Fruit fly (Drosophila melanogaster): Measurements from ENCODE around the gene CG5079.

- no peak for TF ChIP-seq ttk (optimal IDR thresholded peaks at IDR 0.05)
- TF ChIP-seq psq (optimal IDR thresholded peaks at IDR 0.05), result no peak
- TF ChIP-seq Sin3A (optimal IDR thresholded peaks at IDR 0.05), result no peak
- no peak for TF ChIP-seq Myc (optimal IDR thresholded peaks at IDR 0.05)
- no peak for TF ChIP-seq insv (optimal IDR thresholded peaks at IDR 0.05)
- TF ChIP-seq h (optimal IDR thresholded peaks at IDR 0.05), result no peak
Observed at dm6 chr3R:25591500-25591899, 22.0 kb upstream of the CG5079 start.

Measured in Kc167 (cell line).